Worm (Caenorhabditis elegans) whole organism, late embryonic: ENCODE measurements around the gene ckb-2.

Experiments
- ceh-14 ChIP-seq: sonication (generic microtip); optimal IDR thresholded peaks from 2 replicates; lab custom pipeline; 2016; ENCODE audit warnings: missing genotype, missing genetic modification characterization, missing compliant biosample characterization
- elt-2 ChIP-seq: sonication (generic microtip); optimal IDR thresholded peaks from 2 replicates; lab custom pipeline; 2016; ENCODE audit warnings: missing genetic modification reagents, missing genetic modification characterization, missing compliant biosample characterization
- hlh-30 ChIP-seq: sonication (generic microtip); optimal IDR thresholded peaks from 2 replicates; lab custom pipeline; 2017; ENCODE audit warnings: antibody characterized with exemption, missing genetic modification characterization, missing compliant biosample characterization; ENCODE audit not compliant: insufficient read depth
- madf-2 ChIP-seq: sonication (generic microtip); optimal IDR thresholded peaks from 2 replicates; lab custom pipeline; 2017; ENCODE audit warnings: missing genetic modification characterization, missing compliant biosample characterization
- nfya-1 ChIP-seq: sonication (generic microtip); optimal IDR thresholded peaks from 2 replicates; lab custom pipeline; 2017; ENCODE audit warnings: missing genetic modification characterization, mild to moderate bottlenecking, missing compliant biosample characterization, antibody characterized with exemption, moderate library complexity
- pax-1 ChIP-seq: fragments of 150-350 bp; optimal IDR thresholded peaks from 2 replicates; lab custom pipeline; 2014; ENCODE audit warnings: missing biosample characterization, missing genetic modification characterization
- pha-4 ChIP-seq: fragments of 150-350 bp; optimal IDR thresholded peaks from 2 replicates; lab custom pipeline; 2018; ENCODE audit warnings: missing biosample characterization, missing genetic modification reagents, missing genetic modification characterization
- pqm-1 ChIP-seq: sonication (generic microtip); optimal IDR thresholded peaks from 2 replicates; lab custom pipeline; 2016; ENCODE audit warnings: missing genetic modification characterization, missing compliant biosample characterization
- pros-1 ChIP-seq: fragments of 150-350 bp; optimal IDR thresholded peaks from 2 replicates; lab custom pipeline; 2014; ENCODE audit warnings: missing biosample characterization, missing genetic modification reagents, missing genetic modification characterization
- tbx-2 ChIP-seq: sonication (generic microtip); optimal IDR thresholded peaks from 2 replicates; lab custom pipeline; 2016; ENCODE audit warnings: missing genetic modification characterization, missing compliant biosample characterization
- unc-3 ChIP-seq, 2 experiments: fragments of 200-800 bp in 1 of 2; sonication (Bioruptor generic) in 1 of 2; sonication (generic microtip) in 1 of 2; conservative IDR thresholded peaks in 1 of 2; optimal IDR thresholded peaks in 1 of 2; 2 replicates each; pipeline versions ENCODE4 v1.3.6 to Lab custom; 2016 to 2022; ENCODE audit warnings: missing compliant biosample characterization in 2 of 2, missing genetic modification characterization in 2 of 2, missing genetic modification reagents in 1 of 2

- TF ChIP-seq pros-1 (tag; lab: Kevin White, UChicago) (no peak), unc-3 (GFP tag; conservative IDR thresholded peaks at IDR 0.05; lab: Robert Waterston, UW) (no peak), unc-3 (tag; optimal IDR thresholded peaks at IDR 0.05; lab: Kevin White, UChicago) (no peak), pqm-1 (tag; lab: Kevin White, UChicago) (no peak), pax-1 (tag; lab: Kevin White, UChicago) (no peak), hlh-30 (tag; lab: Kevin White, UChicago) (no peak), pha-4 (tag; lab: Kevin White, UChicago) (no peak), tbx-2 (no peak), ceh-14 (tag; lab: Kevin White, UChicago) (no peak), elt-2 (tag; lab: Kevin White, UChicago) (no peak), madf-2 (tag; lab: Kevin White, UChicago) (no peak), nfya-1 (no peak)
Observed at ce11 chrIII:4391319-4391718, 23.6 kb downstream of the ckb-2 start.
